Worm (Caenorhabditis elegans): ENCODE results near the gene T10G3.1.

DNA sequence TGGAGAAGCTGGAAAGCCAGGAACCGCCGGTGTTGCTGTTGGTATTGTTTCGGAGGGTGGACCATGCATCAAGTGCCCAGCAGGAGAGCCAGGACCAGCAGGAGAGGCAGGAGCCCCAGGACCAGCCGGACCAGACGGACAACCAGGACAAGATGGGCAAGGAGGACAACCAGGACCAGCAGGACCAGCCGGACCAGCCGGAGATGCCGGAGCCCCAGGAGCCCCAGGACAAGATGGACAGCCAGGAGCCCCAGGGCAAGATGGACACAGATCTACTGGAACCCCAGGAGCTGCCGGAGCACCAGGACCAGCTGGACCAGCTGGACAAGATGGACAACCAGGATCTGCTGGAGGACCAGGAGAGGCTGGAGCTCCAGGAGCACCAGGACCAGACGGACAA lies 30.7 kb downstream of the T10G3.1 start:
- TF ChIP-seq ref-1 (GFP tag; conservative IDR thresholded peaks at IDR 0.05) (no peak), tab-1 (GFP tag; IDR thresholded peaks at IDR 0.05) (no peak), ztf-29 (GFP tag; IDR thresholded peaks at IDR 0.05) (no peak), T22C8.4 (GFP tag; IDR thresholded peaks at IDR 0.05) (no peak), med-1 (GFP tag; optimal IDR thresholded peaks at IDR 0.05; ENCODE audit: insufficient read depth) (no peak), ztf-23 (GFP tag; IDR thresholded peaks at IDR 0.05) (no peak)

Data from whole organism, midembryonic.